Fruit fly (Drosophila melanogaster) Kc167 (cell line): Measurements from ENCODE around the gene CG7394.

Experiments
- Myc ChIP-seq: fragments of >200 bp; optimal IDR thresholded peaks from 2 replicates; lab custom pipeline; 2017; ENCODE audit warnings: missing external identifiers
- Sin3A ChIP-seq: fragments of >200 bp; optimal IDR thresholded peaks from 2 replicates; lab custom pipeline; 2018; ENCODE audit warnings: missing external identifiers
- h ChIP-seq: fragments of >200 bp; optimal IDR thresholded peaks from 3 replicates; lab custom pipeline; 2018; ENCODE audit warnings: missing external identifiers
- insv ChIP-seq: fragments of >200 bp; optimal IDR thresholded peaks from 3 replicates; lab custom pipeline; 2018; ENCODE audit warnings: missing external identifiers
- psq ChIP-seq: fragments of >200 bp; optimal IDR thresholded peaks from 2 replicates; lab custom pipeline; 2017; ENCODE audit warnings: missing external identifiers
- ttk ChIP-seq: sonication (Bioruptor generic); optimal IDR thresholded peaks from 2 replicates; lab custom pipeline; 2017; ENCODE audit warnings: missing external identifiers

The CG7394 gene

dm6 chr3L:11531300-11531699 lies 30.5 kb upstream of the CG7394 start:
- TF ChIP-seq ttk (lab: Kevin White, UChicago) (no peak), psq (no peak), h (lab: Kevin White, UChicago) (no peak)

- TF ChIP-seq Myc (no peak), insv (lab: Kevin White, UChicago) (no peak), h (lab: Kevin White, UChicago) (no peak), psq (no peak), Sin3A (lab: Kevin White, UChicago) (no peak), ttk (lab: Kevin White, UChicago) (no peak)
Observed at dm6 chr3L:11531994-11532732, 29.6 kb upstream of the CG7394 start.

- TF ChIP-seq Myc (no peak), Sin3A (lab: Kevin White, UChicago) (no peak), insv (lab: Kevin White, UChicago) (no peak), ttk (lab: Kevin White, UChicago) (no peak), psq (no peak), h (lab: Kevin White, UChicago) (no peak)
Observed at dm6 chr3L:11533704-11534319, 28.0 kb upstream of the CG7394 start.

- TF ChIP-seq psq (no peak), ttk (lab: Kevin White, UChicago) (no peak), Sin3A (lab: Kevin White, UChicago) (no peak), h (lab: Kevin White, UChicago) (no peak), Myc (no peak), insv (lab: Kevin White, UChicago) (no peak)
Observed at dm6 chr3L:11534391-11535246, 27.2 kb upstream of the CG7394 start.

- TF ChIP-seq Myc: no peak
- TF ChIP-seq insv (lab: Kevin White, UChicago): no peak
- TF ChIP-seq Sin3A (lab: Kevin White, UChicago): no peak
- TF ChIP-seq ttk (lab: Kevin White, UChicago): no peak
- no peak for TF ChIP-seq psq
- TF ChIP-seq h (lab: Kevin White, UChicago): no peak
Observed at dm6 chr3L:11536132-11536531, 25.7 kb upstream of the CG7394 start.

- TF ChIP-seq Myc: no peak
- no peak for TF ChIP-seq ttk (lab: Kevin White, UChicago)
- TF ChIP-seq psq: no peak
- no peak for TF ChIP-seq h (lab: Kevin White, UChicago)
- no peak for TF ChIP-seq Sin3A (lab: Kevin White, UChicago)
- TF ChIP-seq insv (lab: Kevin White, UChicago): no peak
Observed at dm6 chr3L:11536767-11537419, 24.9 kb upstream of the CG7394 start.

dm6 chr3L:11539511-11540329 lies 22.1 kb upstream of the CG7394 start:
- TF ChIP-seq ttk (lab: Kevin White, UChicago): no peak
- no peak for TF ChIP-seq Sin3A (lab: Kevin White, UChicago)
- TF ChIP-seq h (lab: Kevin White, UChicago): no peak
- no peak for TF ChIP-seq insv (lab: Kevin White, UChicago)
- TF ChIP-seq Myc: no peak

- no peak for TF ChIP-seq insv (lab: Kevin White, UChicago)
- no peak for TF ChIP-seq h (lab: Kevin White, UChicago)
- no peak for TF ChIP-seq Myc
- no peak for TF ChIP-seq Sin3A (lab: Kevin White, UChicago)
- no peak for TF ChIP-seq ttk (lab: Kevin White, UChicago)
- TF ChIP-seq psq: no peak
Observed at dm6 chr3L:11540330-11540702, 21.5 kb upstream of the CG7394 start.

- TF ChIP-seq h (lab: Kevin White, UChicago): no peak
- no peak for TF ChIP-seq insv (lab: Kevin White, UChicago)
- TF ChIP-seq ttk (lab: Kevin White, UChicago): no peak
- no peak for TF ChIP-seq Sin3A (lab: Kevin White, UChicago)
- TF ChIP-seq Myc: no peak
- no peak for TF ChIP-seq psq
Observed at dm6 chr3L:11542437-11542836, 19.4 kb upstream of the CG7394 start.

- TF ChIP-seq insv (lab: Kevin White, UChicago) (no peak), Myc (no peak), ttk (lab: Kevin White, UChicago) (no peak), h (lab: Kevin White, UChicago) (no peak), Sin3A (lab: Kevin White, UChicago) (no peak), psq (no peak)
Observed at dm6 chr3L:11542948-11543347, 18.8 kb upstream of the CG7394 start.
